Worm (Caenorhabditis elegans) whole organism, late embryonic: ENCODE results near the gene cdo-1.
A peak's percentile ranks its signal among the peaks of the same experiment; 100 is the strongest.

ENCODE experiments used
- C08G9.2 ChIP-seq: sonication (generic microtip); optimal IDR thresholded peaks from 2 replicates; lab custom pipeline; 2016; ENCODE audit warnings: mild to moderate bottlenecking, missing genetic modification characterization, moderate library complexity, missing compliant biosample characterization
- C38D4.7 ChIP-seq: fragments of 200-800 bp; sonication (Bioruptor generic); optimal IDR thresholded peaks from 2 replicates; lab custom pipeline; 2018; ENCODE audit warnings: mild to moderate bottlenecking, missing genetic modification characterization, moderate library complexity, missing compliant biosample characterization
- F13H6.1 ChIP-seq: sonication (generic microtip); optimal IDR thresholded peaks from 2 replicates; lab custom pipeline; 2016; ENCODE audit warnings: missing genetic modification characterization, missing compliant biosample characterization
- K09A11.1 ChIP-seq: sonication (generic microtip); optimal IDR thresholded peaks from 2 replicates; lab custom pipeline; 2017; ENCODE audit warnings: antibody characterized with exemption, mild to moderate bottlenecking, missing genetic modification characterization, missing compliant biosample characterization; ENCODE audit not compliant: insufficient read depth
- T23F11.4 ChIP-seq: fragments of 200-800 bp; sonication (Bioruptor generic); optimal IDR thresholded peaks from 2 replicates; lab custom pipeline; 2018; ENCODE audit warnings: mild to moderate bottlenecking, missing genetic modification characterization, missing compliant biosample characterization
- Y22D7AL.16 ChIP-seq: sonication (generic microtip); optimal IDR thresholded peaks from 2 replicates; lab custom pipeline; 2016; ENCODE audit warnings: missing genetic modification characterization, missing compliant biosample characterization
- ahr-1 ChIP-seq: sonication (generic microtip); optimal IDR thresholded peaks from 2 replicates; lab custom pipeline; 2016; ENCODE audit warnings: missing genetic modification characterization, missing compliant biosample characterization
- ceh-14 ChIP-seq: sonication (generic microtip); optimal IDR thresholded peaks from 2 replicates; lab custom pipeline; 2016; ENCODE audit warnings: missing genotype, missing genetic modification characterization, missing compliant biosample characterization
- ceh-18 ChIP-seq: sonication (generic microtip); optimal IDR thresholded peaks from 2 replicates; lab custom pipeline; 2016; ENCODE audit warnings: missing genetic modification characterization, missing compliant biosample characterization
- ceh-2 ChIP-seq: sonication (generic microtip); optimal IDR thresholded peaks from 2 replicates; lab custom pipeline; 2016; ENCODE audit warnings: missing genotype, missing genetic modification characterization, missing compliant biosample characterization
- ceh-22 ChIP-seq: sonication (generic microtip); optimal IDR thresholded peaks from 2 replicates; lab custom pipeline; 2017; ENCODE audit warnings: missing biosample characterization, missing genetic modification characterization
- ceh-24 ChIP-seq: sonication (generic microtip); optimal IDR thresholded peaks from 2 replicates; lab custom pipeline; 2016; ENCODE audit warnings: mild to moderate bottlenecking, missing genetic modification characterization, missing compliant biosample characterization
- ceh-30 ChIP-seq: fragments of 150-350 bp; optimal IDR thresholded peaks from 2 replicates; lab custom pipeline; 2014; ENCODE audit warnings: missing biosample characterization, missing genetic modification characterization
- ceh-31 ChIP-seq: sonication (generic microtip); optimal IDR thresholded peaks from 2 replicates; lab custom pipeline; 2016; ENCODE audit warnings: missing genetic modification characterization, missing compliant biosample characterization
- ceh-34 ChIP-seq: sonication (generic microtip); optimal IDR thresholded peaks from 2 replicates; lab custom pipeline; 2016; ENCODE audit warnings: mild to moderate bottlenecking, missing genetic modification characterization, missing compliant biosample characterization
- ceh-45 ChIP-seq: fragments of 200-800 bp; sonication (Bioruptor generic); IDR thresholded peaks from 2 replicates; pipeline ENCODE4 v1.3.6; 2022; ENCODE audit warnings: missing genetic modification reagents, missing genetic modification characterization, missing compliant biosample characterization
- ceh-6 ChIP-seq: fragments of 200-800 bp; sonication (Bioruptor generic); optimal IDR thresholded peaks from 2 replicates; lab custom pipeline; 2018; ENCODE audit warnings: mild to moderate bottlenecking, missing genetic modification characterization, missing compliant biosample characterization
- ceh-9 ChIP-seq: sonication (generic microtip); optimal IDR thresholded peaks from 2 replicates; lab custom pipeline; 2016; ENCODE audit warnings: mild to moderate bottlenecking, missing genetic modification characterization, inconsistent platforms, missing compliant biosample characterization
- che-1 ChIP-seq: sonication (generic microtip); optimal IDR thresholded peaks from 2 replicates; lab custom pipeline; 2016; ENCODE audit warnings: mild to moderate bottlenecking, missing genetic modification characterization, missing compliant biosample characterization
- elt-2 ChIP-seq: sonication (generic microtip); optimal IDR thresholded peaks from 2 replicates; lab custom pipeline; 2016; ENCODE audit warnings: missing genetic modification reagents, missing genetic modification characterization, missing compliant biosample characterization
- eyg-1 ChIP-seq: sonication (generic microtip); optimal IDR thresholded peaks from 2 replicates; lab custom pipeline; 2016; ENCODE audit warnings: missing genotype, missing genetic modification characterization, missing compliant biosample characterization
- fax-1 ChIP-seq: sonication (generic microtip); optimal IDR thresholded peaks from 2 replicates; lab custom pipeline; 2016; ENCODE audit warnings: missing genotype, missing genetic modification characterization, missing compliant biosample characterization
- fkh-10 ChIP-seq: fragments of 150-350 bp; optimal IDR thresholded peaks from 2 replicates; lab custom pipeline; 2014; ENCODE audit warnings: missing biosample characterization, missing genetic modification reagents, missing genetic modification characterization
- hlh-13 ChIP-seq: fragments of 200-800 bp; sonication (Bioruptor generic); optimal IDR thresholded peaks from 2 replicates; lab custom pipeline; 2018; ENCODE audit warnings: mild to moderate bottlenecking, missing genetic modification characterization, missing compliant biosample characterization
- hlh-15 ChIP-seq: sonication (generic microtip); optimal IDR thresholded peaks from 2 replicates; lab custom pipeline; 2016; ENCODE audit warnings: missing genetic modification characterization, missing compliant biosample characterization
- hlh-30 ChIP-seq: sonication (generic microtip); optimal IDR thresholded peaks from 2 replicates; lab custom pipeline; 2017; ENCODE audit warnings: antibody characterized with exemption, missing genetic modification characterization, missing compliant biosample characterization; ENCODE audit not compliant: insufficient read depth
- hlh-6 ChIP-seq: sonication (generic microtip); optimal IDR thresholded peaks from 2 replicates; lab custom pipeline; 2016; ENCODE audit warnings: missing genotype, missing genetic modification characterization, missing compliant biosample characterization
- madf-2 ChIP-seq: sonication (generic microtip); optimal IDR thresholded peaks from 2 replicates; lab custom pipeline; 2017; ENCODE audit warnings: missing genetic modification characterization, missing compliant biosample characterization
- mec-3 ChIP-seq: sonication (generic microtip); optimal IDR thresholded peaks from 2 replicates; lab custom pipeline; 2016; ENCODE audit warnings: borderline replicate concordance, missing genetic modification characterization, missing compliant biosample characterization
- nfya-1 ChIP-seq: sonication (generic microtip); optimal IDR thresholded peaks from 2 replicates; lab custom pipeline; 2017; ENCODE audit warnings: missing genetic modification characterization, mild to moderate bottlenecking, missing compliant biosample characterization, antibody characterized with exemption, moderate library complexity
- nhr-232 ChIP-seq: sonication (generic microtip); optimal IDR thresholded peaks from 2 replicates; lab custom pipeline; 2016; ENCODE audit warnings: missing genetic modification characterization, missing compliant biosample characterization
- odd-2 ChIP-seq: sonication (generic microtip); optimal IDR thresholded peaks from 2 replicates; lab custom pipeline; 2017; ENCODE audit warnings: antibody characterized with exemption, mild to moderate bottlenecking, missing genetic modification characterization, missing compliant biosample characterization
- pag-3 ChIP-seq: sonication (generic microtip); optimal IDR thresholded peaks from 2 replicates; lab custom pipeline; 2016; ENCODE audit warnings: missing compliant biosample characterization, missing genetic modification characterization, borderline replicate concordance
- pat-9 ChIP-seq: fragments of 200-800 bp; sonication (Bioruptor generic); optimal IDR thresholded peaks from 2 replicates; lab custom pipeline; 2018; ENCODE audit warnings: mild to moderate bottlenecking, missing genetic modification characterization, moderate library complexity, missing compliant biosample characterization
- pax-1 ChIP-seq: fragments of 150-350 bp; optimal IDR thresholded peaks from 2 replicates; lab custom pipeline; 2014; ENCODE audit warnings: missing biosample characterization, missing genetic modification characterization
- pha-2 ChIP-seq: sonication (generic microtip); optimal IDR thresholded peaks from 2 replicates; lab custom pipeline; 2017; ENCODE audit warnings: mild to moderate bottlenecking, missing genetic modification characterization, missing compliant biosample characterization
- pha-4 ChIP-seq: fragments of 150-350 bp; optimal IDR thresholded peaks from 2 replicates; lab custom pipeline; 2018; ENCODE audit warnings: missing biosample characterization, missing genetic modification reagents, missing genetic modification characterization
- pqm-1 ChIP-seq: sonication (generic microtip); optimal IDR thresholded peaks from 2 replicates; lab custom pipeline; 2016; ENCODE audit warnings: missing genetic modification characterization, missing compliant biosample characterization
- pros-1 ChIP-seq: fragments of 150-350 bp; optimal IDR thresholded peaks from 2 replicates; lab custom pipeline; 2014; ENCODE audit warnings: missing biosample characterization, missing genetic modification reagents, missing genetic modification characterization
- sdc-2 ChIP-seq: sonication (generic microtip); optimal IDR thresholded peaks from 2 replicates; lab custom pipeline; 2016; ENCODE audit warnings: missing genotype, missing genetic modification characterization, missing compliant biosample characterization
- sox-2 ChIP-seq: fragments of 200-800 bp; sonication (Bioruptor generic); IDR thresholded peaks from 2 replicates; pipeline ENCODE4 v1.3.6; 2022; ENCODE audit warnings: missing genetic modification reagents, missing genetic modification characterization, missing compliant biosample characterization
- syd-9 ChIP-seq: sonication (generic microtip); optimal IDR thresholded peaks from 2 replicates; lab custom pipeline; 2016; ENCODE audit warnings: mild to moderate bottlenecking, missing genetic modification characterization, moderate library complexity, missing compliant biosample characterization
- tbx-2 ChIP-seq: sonication (generic microtip); optimal IDR thresholded peaks from 2 replicates; lab custom pipeline; 2016; ENCODE audit warnings: missing genetic modification characterization, missing compliant biosample characterization
- tbx-7 ChIP-seq: sonication (generic microtip); optimal IDR thresholded peaks from 2 replicates; lab custom pipeline; 2016; ENCODE audit warnings: missing genotype, missing genetic modification characterization, missing compliant biosample characterization
- unc-3 ChIP-seq, 2 experiments: fragments of 200-800 bp in 1 of 2; sonication (Bioruptor generic) in 1 of 2; sonication (generic microtip) in 1 of 2; conservative IDR thresholded peaks in 1 of 2; optimal IDR thresholded peaks in 1 of 2; 2 replicates each; pipeline versions ENCODE4 v1.3.6 to Lab custom; 2016 to 2022; ENCODE audit warnings: missing compliant biosample characterization in 2 of 2, missing genetic modification characterization in 2 of 2, missing genetic modification reagents in 1 of 2
- unc-86 ChIP-seq: sonication (generic microtip); optimal IDR thresholded peaks from 2 replicates; lab custom pipeline; 2016; ENCODE audit warnings: missing genetic modification characterization, missing compliant biosample characterization
- zip-5 ChIP-seq: sonication (generic microtip); optimal IDR thresholded peaks from 2 replicates; lab custom pipeline; 2016; ENCODE audit warnings: missing genetic modification characterization, missing compliant biosample characterization
- ztf-16 ChIP-seq: sonication (generic microtip); optimal IDR thresholded peaks from 2 replicates; lab custom pipeline; 2017; ENCODE audit warnings: missing genetic modification characterization, missing compliant biosample characterization

cdo-1 gene

ce11 chrX:827502-827901, 35.9 kb downstream of the cdo-1 start (continued):
- TF ChIP-seq K09A11.1 (tag; lab: Kevin White, UChicago) (no peak), hlh-13 (no peak), nhr-232 (no peak), ceh-2 (tag; lab: Kevin White, UChicago) (no peak), unc-3 (GFP tag; conservative IDR thresholded peaks at IDR 0.05; lab: Robert Waterston, UW) (no peak), unc-3 (tag; optimal IDR thresholded peaks at IDR 0.05; lab: Kevin White, UChicago) (no peak), ceh-14 (tag; lab: Kevin White, UChicago) (peak; percentile 25), ceh-22 (tag; lab: Kevin White, UChicago) (no peak), ceh-45 (no peak), ceh-34 (tag; lab: Kevin White, UChicago) (peak; percentile 36), ceh-18 (peak; percentile 51), sdc-2 (peak; percentile 58), T23F11.4 (GFP tag; lab: Kevin White, UChicago) (no peak), ahr-1 (tag; lab: Kevin White, UChicago) (no peak), pha-2 (tag; lab: Kevin White, UChicago) (no peak), Y22D7AL.16 (tag; lab: Kevin White, UChicago) (no peak), ceh-24 (tag; lab: Kevin White, UChicago) (no peak), unc-86 (tag; lab: Kevin White, UChicago) (no peak), pha-4 (tag; lab: Kevin White, UChicago) (no peak), mec-3 (tag; lab: Kevin White, UChicago) (no peak), ceh-31 (tag; lab: Kevin White, UChicago) (peak; percentile 70), syd-9 (tag; lab: Kevin White, UChicago) (no peak), pqm-1 (tag; lab: Kevin White, UChicago) (no peak), ceh-6 (GFP tag; lab: Kevin White, UChicago) (no peak), C08G9.2 (tag; lab: Kevin White, UChicago) (no peak), zip-5 (tag; lab: Kevin White, UChicago) (no peak), tbx-2 (tag; lab: Kevin White, UChicago) (peak; percentile 78), pax-1 (no peak), ztf-16 (no peak), pag-3 (tag; lab: Kevin White, UChicago) (no peak), fkh-10 (GFP tag; lab: Kevin White, UChicago) (no peak), ceh-9 (tag; lab: Kevin White, UChicago) (no peak), hlh-30 (tag; lab: Kevin White, UChicago) (no peak), eyg-1 (tag; lab: Kevin White, UChicago) (no peak), sox-2 (GFP tag; lab: Robert Waterston, UW) (no peak), hlh-15 (tag; lab: Kevin White, UChicago) (no peak), ceh-30 (tag; lab: Kevin White, UChicago) (no peak), odd-2 (tag; lab: Kevin White, UChicago) (no peak), tbx-7 (no peak)

ce11 chrX:825924-826323, 37.5 kb downstream of the cdo-1 start:
- TF ChIP-seq T23F11.4 (GFP tag; lab: Kevin White, UChicago) (no peak), che-1 (no peak), pat-9 (tag; lab: Kevin White, UChicago) (no peak), sdc-2 (peak; percentile 47), fax-1 (no peak), elt-2 (tag; lab: Kevin White, UChicago) (peak; percentile 16), ceh-14 (tag; lab: Kevin White, UChicago) (no peak), tbx-2 (tag; lab: Kevin White, UChicago) (peak; percentile 41), madf-2 (no peak), syd-9 (tag; lab: Kevin White, UChicago) (no peak), ceh-6 (GFP tag; lab: Kevin White, UChicago) (no peak), hlh-6 (tag; lab: Kevin White, UChicago) (no peak), pros-1 (tag; lab: Kevin White, UChicago) (no peak), nfya-1 (tag; lab: Kevin White, UChicago) (peak; percentile 33), C08G9.2 (tag; lab: Kevin White, UChicago) (no peak), mec-3 (tag; lab: Kevin White, UChicago) (no peak), ahr-1 (tag; lab: Kevin White, UChicago) (no peak), ceh-24 (tag; lab: Kevin White, UChicago) (no peak), ceh-30 (tag; lab: Kevin White, UChicago) (no peak), C38D4.7 (GFP tag; lab: Kevin White, UChicago) (no peak), eyg-1 (tag; lab: Kevin White, UChicago) (no peak), tbx-7 (no peak), sox-2 (GFP tag; lab: Robert Waterston, UW) (no peak), ceh-31 (tag; lab: Kevin White, UChicago) (peak; percentile 65), unc-3 (GFP tag; conservative IDR thresholded peaks at IDR 0.05; lab: Robert Waterston, UW) (no peak), unc-3 (tag; optimal IDR thresholded peaks at IDR 0.05; lab: Kevin White, UChicago) (no peak), pha-2 (tag; lab: Kevin White, UChicago) (no peak), Y22D7AL.16 (tag; lab: Kevin White, UChicago) (no peak), F13H6.1 (tag; lab: Kevin White, UChicago) (no peak)
